Fruit fly (Drosophila melanogaster) whole organism, embryonic: ENCODE measurements around the gene CG4968.
A peak's percentile ranks its signal among the peaks of the same experiment; 100 is the strongest.

Source experiments
- Abd-B ChIP-seq: fragments of 200-800 bp; sonication (Bioruptor generic); optimal IDR thresholded peaks from 2 replicates; lab custom pipeline; 2018; ENCODE audit warnings: missing biosample characterization, mild to moderate bottlenecking, missing genetic modification characterization, moderate library complexity
- Antp ChIP-seq: fragments of 200-800 bp; sonication (Bioruptor generic); optimal IDR thresholded peaks from 3 replicates; lab custom pipeline; 2016; ENCODE audit warnings: missing biosample characterization, missing genetic modification characterization
- BEAF-32 ChIP-seq: fragments of 200-800 bp; sonication (Bioruptor generic); optimal IDR thresholded peaks from 3 replicates; lab custom pipeline; 2017; ENCODE audit warnings: missing biosample characterization, missing genetic modification characterization, mild to moderate bottlenecking, moderate library complexity, missing genetic modification reagents
- CG10431 ChIP-seq: fragments of 200-800 bp; sonication (Bioruptor generic); optimal IDR thresholded peaks from 3 replicates; lab custom pipeline; 2018; ENCODE audit warnings: missing biosample characterization, mild to moderate bottlenecking, missing genetic modification characterization
- CG11456 ChIP-seq: fragments of 200-800 bp; sonication (Bioruptor generic); IDR thresholded peaks from 3 replicates; pipeline ENCODE4 v1.3.6; 2022; ENCODE audit warnings: missing biosample characterization, missing genetic modification characterization
- CG12659 ChIP-seq: fragments of 200-800 bp; sonication (Bioruptor generic); optimal IDR thresholded peaks from 3 replicates; lab custom pipeline; 2017; ENCODE audit warnings: mild to moderate bottlenecking, missing biosample characterization, missing genetic modification reagents, missing genetic modification characterization
- CG15479 ChIP-seq: fragments of 200-800 bp; sonication (Bioruptor generic); optimal IDR thresholded peaks from 3 replicates; lab custom pipeline; 2019; ENCODE audit warnings: missing biosample characterization, mild to moderate bottlenecking, missing genetic modification characterization, moderate library complexity
- CG1602 ChIP-seq: fragments of 200-800 bp; sonication (Bioruptor generic); optimal IDR thresholded peaks from 3 replicates; lab custom pipeline; 2016; ENCODE audit warnings: missing biosample characterization, missing genetic modification characterization
- CG17912 ChIP-seq: fragments of 200-800 bp; sonication (Bioruptor generic); optimal IDR thresholded peaks from 2 replicates; lab custom pipeline; 2018; ENCODE audit warnings: missing biosample characterization, mild to moderate bottlenecking, missing genetic modification characterization
- CG18599 ChIP-seq: fragments of 200-800 bp; sonication (Bioruptor generic); optimal IDR thresholded peaks from 3 replicates; lab custom pipeline; 2017; ENCODE audit warnings: missing biosample characterization, missing genetic modification characterization, mild to moderate bottlenecking, moderate library complexity, missing genetic modification reagents
- CG2199 ChIP-seq: fragments of 200-800 bp; sonication (Bioruptor generic); IDR thresholded peaks from 3 replicates; pipeline ENCODE4 v1.3.6; 2022; ENCODE audit warnings: missing biosample characterization, missing genetic modification characterization
- CG30431 ChIP-seq: fragments of 200-800 bp; sonication (Bioruptor generic); optimal IDR thresholded peaks from 2 replicates; lab custom pipeline; 2017; ENCODE audit warnings: missing biosample characterization, missing genetic modification characterization
- CG5180 ChIP-seq: fragments of 200-800 bp; sonication (Bioruptor generic); optimal IDR thresholded peaks from 3 replicates; lab custom pipeline; 2017; ENCODE audit warnings: missing biosample characterization, missing genetic modification characterization, mild to moderate bottlenecking, moderate library complexity, missing genetic modification reagents
- CG5953 ChIP-seq: fragments of 200-800 bp; sonication (Bioruptor generic); IDR thresholded peaks from 2 replicates; pipeline ENCODE4 v1.3.6; 2022; ENCODE audit warnings: missing biosample characterization, missing genetic modification characterization
- CG6683 ChIP-seq: fragments of 200-800 bp; sonication (Bioruptor generic); optimal IDR thresholded peaks from 2 replicates; lab custom pipeline; 2017; ENCODE audit warnings: missing biosample characterization, mild to moderate bottlenecking, missing genetic modification characterization, missing genetic modification reagents
- CG6854 ChIP-seq: fragments of 200-800 bp; sonication (Bioruptor generic); optimal IDR thresholded peaks from 3 replicates; lab custom pipeline; 2017; ENCODE audit warnings: missing biosample characterization, mild to moderate bottlenecking, missing genetic modification characterization
- CG8388 ChIP-seq: fragments of 200-800 bp; sonication (Bioruptor generic); optimal IDR thresholded peaks from 2 replicates; lab custom pipeline; 2019; ENCODE audit warnings: missing biosample characterization, mild to moderate bottlenecking, missing genetic modification characterization, moderate library complexity
- CG9817 ChIP-seq: fragments of 200-800 bp; sonication (Bioruptor generic); optimal IDR thresholded peaks from 2 replicates; lab custom pipeline; 2018; ENCODE audit warnings: missing biosample characterization, mild to moderate bottlenecking, missing genetic modification characterization, moderate library complexity
- D19B ChIP-seq: fragments of 200-800 bp; sonication (Bioruptor generic); optimal IDR thresholded peaks from 2 replicates; lab custom pipeline; 2017; ENCODE audit warnings: missing biosample characterization, mild to moderate bottlenecking, missing genetic modification characterization
- Drgx ChIP-seq: fragments of 200-800 bp; sonication (Bioruptor generic); IDR thresholded peaks from 2 replicates; pipeline ENCODE4 v1.3.6; 2022; ENCODE audit warnings: missing biosample characterization, missing genetic modification characterization
- HmgZ ChIP-seq: fragments of 200-800 bp; sonication (Bioruptor generic); optimal IDR thresholded peaks from 2 replicates; lab custom pipeline; 2018; ENCODE audit warnings: missing biosample characterization, mild to moderate bottlenecking, missing genetic modification characterization
- Kr ChIP-seq: fragments of 200-800 bp; sonication (Bioruptor generic); optimal IDR thresholded peaks from 2 replicates; lab custom pipeline; 2017; ENCODE audit warnings: missing biosample characterization, mild to moderate bottlenecking, missing genetic modification characterization
- Oli ChIP-seq: fragments of 200-800 bp; sonication (Bioruptor generic); optimal IDR thresholded peaks from 2 replicates; lab custom pipeline; 2018; ENCODE audit warnings: missing biosample characterization, mild to moderate bottlenecking, missing genetic modification characterization, moderate library complexity
- Vsx1 ChIP-seq: fragments of 200-800 bp; sonication (Bioruptor generic); optimal IDR thresholded peaks from 2 replicates; lab custom pipeline; 2017; ENCODE audit warnings: missing biosample characterization, mild to moderate bottlenecking, missing genetic modification characterization, missing genetic modification reagents
- amos ChIP-seq: fragments of 200-800 bp; sonication (Bioruptor generic); IDR thresholded peaks from 2 replicates; pipeline ENCODE4 v1.3.6; 2022; ENCODE audit warnings: missing biosample characterization, missing genetic modification characterization; ENCODE audit not compliant: partially characterized antibody
- ap ChIP-seq: fragments of 200-800 bp; sonication (Bioruptor generic); IDR thresholded peaks from 2 replicates; pipeline ENCODE4 v1.3.6; 2022; ENCODE audit warnings: missing biosample characterization, missing genetic modification characterization
- caup ChIP-seq: fragments of 200-800 bp; sonication (Bioruptor generic); optimal IDR thresholded peaks from 3 replicates; lab custom pipeline; 2017; ENCODE audit warnings: missing biosample characterization, mild to moderate bottlenecking, missing genetic modification characterization, moderate library complexity; ENCODE audit not compliant: severe bottlenecking
- cg ChIP-seq: fragments of 200-800 bp; sonication (Bioruptor generic); optimal IDR thresholded peaks from 3 replicates; lab custom pipeline; 2019; ENCODE audit warnings: missing biosample characterization, mild to moderate bottlenecking, missing genetic modification characterization, moderate library complexity
- esg ChIP-seq: fragments of 200-800 bp; sonication (Bioruptor generic); conservative IDR thresholded peaks from 2 replicates; pipeline ENCODE4 v1.3.6; 2022; ENCODE audit warnings: missing biosample characterization, missing genetic modification characterization
- eve ChIP-seq, 2 experiments: fragments of >200 bp; optimal IDR thresholded peaks; 2 replicates each; lab custom pipeline; 2017; ENCODE audit warnings: missing biosample characterization in 2 of 2, missing genetic modification characterization in 2 of 2
- gcm ChIP-seq: fragments of 200-800 bp; sonication (Bioruptor generic); optimal IDR thresholded peaks from 2 replicates; lab custom pipeline; 2019; ENCODE audit warnings: missing biosample characterization, mild to moderate bottlenecking, missing genetic modification characterization, moderate library complexity
- gem ChIP-seq: fragments of 200-800 bp; sonication (Bioruptor generic); optimal IDR thresholded peaks from 2 replicates; lab custom pipeline; 2019; ENCODE audit warnings: missing biosample characterization, mild to moderate bottlenecking, missing genetic modification characterization, moderate library complexity
- inv ChIP-seq: fragments of 200-800 bp; sonication (Bioruptor generic); IDR thresholded peaks from 2 replicates; pipeline ENCODE4 v1.3.6; 2022; ENCODE audit warnings: missing biosample characterization, missing genetic modification characterization; ENCODE audit not compliant: partially characterized antibody
- ken ChIP-seq: fragments of 200-800 bp; sonication (Bioruptor generic); IDR thresholded peaks from 3 replicates; pipeline ENCODE4 v1.3.6; 2022; ENCODE audit warnings: missing biosample characterization, missing genetic modification characterization
- lola ChIP-seq, 3 experiments: fragments of >200 bp in 2 of 3; fragments of 200-800 bp in 1 of 3; sonication (Bioruptor generic) in 1 of 3; optimal IDR thresholded peaks; 2 replicates each; lab custom pipeline; 2017 to 2019; ENCODE audit warnings: missing biosample characterization in 3 of 3, missing genetic modification characterization in 3 of 3, mild to moderate bottlenecking in 1 of 3, moderate library complexity in 1 of 3
- lov ChIP-seq, 2 experiments: fragments of 200-800 bp in 1 of 2; fragments of >200 bp in 1 of 2; sonication (Bioruptor generic) in 1 of 2; IDR thresholded peaks in 1 of 2; optimal IDR thresholded peaks in 1 of 2; 2 replicates in 1 of 2; 3 replicates in 1 of 2; pipeline versions ENCODE4 v1.3.6 to Lab custom; 2017 to 2022; ENCODE audit warnings: missing biosample characterization in 1 of 2, missing genetic modification characterization in 1 of 2
- mirr ChIP-seq: fragments of 200-800 bp; sonication (Bioruptor generic); optimal IDR thresholded peaks from 3 replicates; lab custom pipeline; 2018; ENCODE audit warnings: missing biosample characterization, mild to moderate bottlenecking, missing genetic modification characterization
- nmo ChIP-seq: fragments of 200-800 bp; sonication (Bioruptor generic); optimal IDR thresholded peaks from 2 replicates; lab custom pipeline; 2018; ENCODE audit warnings: missing biosample characterization, mild to moderate bottlenecking, missing genetic modification characterization, moderate library complexity
- pan ChIP-seq, 4 experiments: fragments of >200 bp in 3 of 4; fragments of 200-800 bp in 1 of 4; sonication (Bioruptor generic) in 1 of 4; optimal IDR thresholded peaks in 3 of 4; IDR thresholded peaks in 1 of 4; 2 replicates each; pipeline versions ENCODE4 v1.3.6 to Lab custom; 2017 to 2022; ENCODE audit warnings: missing biosample characterization in 2 of 4, missing genetic modification characterization in 2 of 4, mixed read lengths in 1 of 4
- schlank ChIP-seq: fragments of 200-800 bp; sonication (Bioruptor generic); optimal IDR thresholded peaks from 2 replicates; lab custom pipeline; 2018; ENCODE audit warnings: missing biosample characterization, mild to moderate bottlenecking, missing genetic modification characterization
- sens ChIP-seq: fragments of 200-800 bp; sonication (Bioruptor generic); peaks from one replicate; lab custom pipeline; 2016; ENCODE audit warnings: missing biosample characterization, missing genetic modification characterization
- sob ChIP-seq: fragments of 200-800 bp; sonication (Bioruptor generic); IDR thresholded peaks from 2 replicates; pipeline ENCODE4 v1.3.6; 2022; ENCODE audit warnings: missing biosample characterization, missing genetic modification characterization
- ttk ChIP-seq: fragments of 200-800 bp; sonication (Bioruptor generic); IDR thresholded peaks from 2 replicates; pipeline ENCODE4 v2.1.2; 2022; ENCODE audit warnings: missing biosample characterization, missing genetic modification characterization
- zfh1 ChIP-seq: fragments of 200-800 bp; sonication (Bioruptor generic); IDR thresholded peaks from 3 replicates; pipeline ENCODE4 v1.3.6; 2022; ENCODE audit warnings: missing biosample characterization, missing genetic modification characterization

CG4968 gene

dm6 chr2L:10259960-10260749 lies 46.6 kb upstream of the CG4968 start:
- TF ChIP-seq lola (GFP tag; optimal IDR thresholded peaks at IDR 0.05; lab: Kevin White, UChicago), result peak in 1 of 3 experiments; percentile 44
- TF ChIP-seq CG5180 (GFP tag; lab: Kevin White, UChicago), result no peak
- TF ChIP-seq lov (optimal IDR thresholded peaks at IDR 0.05; lab: Kevin White, UChicago), result peak; percentile 80
- TF ChIP-seq lov (GFP tag; IDR thresholded peaks at IDR 0.05; lab: Robert Waterston, UW), result no peak
- peak; percentile 13; the same call in 1 of the 3 replicates for TF ChIP-seq zfh1 (GFP tag; lab: Robert Waterston, UW)
- peak; percentile 68 for TF ChIP-seq Kr (GFP tag; lab: Kevin White, UChicago)
- 0 out of 2 replicates have a peak, but pooled peaks have one; percentile 27 for TF ChIP-seq Drgx (GFP tag; lab: Robert Waterston, UW)
- no peak for TF ChIP-seq CG2199 (GFP tag; lab: Robert Waterston, UW)
- no peak for TF ChIP-seq schlank
- TF ChIP-seq CG8388, result peak; percentile 99
- TF ChIP-seq eve (GFP tag; optimal IDR thresholded peaks at IDR 0.05; lab: Kevin White, UChicago), result peak in 1 of 2 experiments; percentile 36
- TF ChIP-seq sens (GFP tag; lab: Kevin White, UChicago), result peak; percentile 49
- peak; percentile 47 for TF ChIP-seq CG15479
- TF ChIP-seq cg (GFP tag; lab: Kevin White, UChicago), result peak; percentile 91
- no peak for TF ChIP-seq pan (optimal IDR thresholded peaks at IDR 0.05; lab: Kevin White, UChicago)
- TF ChIP-seq pan (GFP tag; optimal IDR thresholded peaks at IDR 0.05 in 1 of 2, IDR thresholded peaks at IDR 0.05 in 1 of 2), result peak in 1 of 2 experiments; percentile 48
- TF ChIP-seq Antp (GFP tag; lab: Kevin White, UChicago), result no peak

dm6 chr2L:10260750-10261493 lies 45.8 kb upstream of the CG4968 start, which contains the start of gene Pten:
Gene Pten (minus strand): TSS chr2L:10261049.
- TF ChIP-seq ttk (GFP tag; lab: Robert Waterston, UW) (no peak), HmgZ (tag; lab: Kevin White, UChicago) (peak; percentile 57), mirr (GFP tag; lab: Kevin White, UChicago) (no peak), ken (no peak; the same call in 2 of the 3 replicates), CG10431 (GFP tag; lab: Kevin White, UChicago) (peak; percentile 26), CG18599 (GFP tag; lab: Kevin White, UChicago) (no peak), inv (GFP tag; lab: Robert Waterston, UW) (peak; percentile 83), CG6683 (GFP tag; lab: Kevin White, UChicago) (no peak), gcm (GFP tag; lab: Kevin White, UChicago) (no peak), CG5953 (GFP tag; lab: Robert Waterston, UW) (no peak), nmo (GFP tag; lab: Kevin White, UChicago) (peak; percentile 88), Vsx1 (no peak), D19B (GFP tag; lab: Kevin White, UChicago) (peak; percentile 50), CG6854 (GFP tag; lab: Kevin White, UChicago) (peak; percentile 5), CG17912 (GFP tag; lab: Kevin White, UChicago) (peak; percentile 41), CG9817 (tag; lab: Kevin White, UChicago) (no peak), amos (GFP tag; lab: Robert Waterston, UW) (peak; percentile 90; the same call in 1 of the 2 replicates), Oli (tag; lab: Kevin White, UChicago) (no peak), caup (GFP tag; lab: Kevin White, UChicago) (no peak), CG11456 (GFP tag; lab: Robert Waterston, UW) (no peak), CG12659 (GFP tag; lab: Kevin White, UChicago) (peak; percentile 82), Abd-B (no peak), ap (GFP tag; lab: Robert Waterston, UW) (no peak; the same call in 1 of the 2 replicates), sob (GFP tag; lab: Robert Waterston, UW) (0 out of 2 replicates have a peak, but pooled peaks have one; percentile 54), gem (peak; percentile 80), BEAF-32 (GFP tag; lab: Kevin White, UChicago) (peak; percentile 88), CG30431 (GFP tag; lab: Kevin White, UChicago) (no peak), esg (GFP tag; lab: Robert Waterston, UW) (0 out of 2 replicates have a peak, but pooled peaks have one; percentile 50), CG1602 (GFP tag; lab: Kevin White, UChicago) (peak; percentile 64)
